Fruit fly (Drosophila melanogaster): ENCODE data around the gene mRpS31.

- TF ChIP-seq CTCF (optimal IDR thresholded peaks at IDR 0.05) = no peak
- no peak for TF ChIP-seq CG8478 (optimal IDR thresholded peaks at IDR 0.05)
Observed at dm6 chr3L:16034224-16034623, 29.2 kb downstream of the mRpS31 start, which contains the start of gene CG42538.
